2 worm cellular contexts compared by ENCODE assay signal in genomic region chrIII:12218633-12219097, ce11.
TF ChIP-seq lines count a peak whose summit lies in the region.

gex-4 (minus strand) TSS chrIII:12218634.
gphr-1 (plus strand) TSS chrIII:12219047.

TF ChIP-seq in whole organism, L4 larva, 104 proteins besides CTCF, POLR2A, EP300 and RAD21 (continued from another document):
- TF ChIP-seq ztf-7 (tag; optimal IDR thresholded peaks at IDR 0.05; lab: Kevin White, UChicago) = peak; percentile 5
- peak; percentile 16 for TF ChIP-seq nhr-77 (tag; optimal IDR thresholded peaks at IDR 0.05; lab: Kevin White, UChicago)
- TF ChIP-seq ceh-82 (tag; optimal IDR thresholded peaks at IDR 0.05; lab: Kevin White, UChicago) = no peak
TF ChIP-seq in whole organism, L4 larva: peak in this region for 10.

TF ChIP-seq in whole organism, late embryonic, 69 proteins besides CTCF, POLR2A, EP300 and RAD21 (continued from another document):
- TF ChIP-seq zip-5 (tag; optimal IDR thresholded peaks at IDR 0.05; lab: Kevin White, UChicago) = peak; percentile 81
- TF ChIP-seq ceh-14 (tag; optimal IDR thresholded peaks at IDR 0.05; lab: Kevin White, UChicago) = peak; percentile 20
- no peak for TF ChIP-seq pat-9 (tag; optimal IDR thresholded peaks at IDR 0.05; lab: Kevin White, UChicago)
- TF ChIP-seq K02D7.2 (tag; optimal IDR thresholded peaks at IDR 0.05; lab: Kevin White, UChicago) = no peak
- peak; percentile 7 for TF ChIP-seq nfya-1 (tag; optimal IDR thresholded peaks at IDR 0.05; lab: Kevin White, UChicago)
- no peak for TF ChIP-seq pag-3 (tag; optimal IDR thresholded peaks at IDR 0.05; lab: Kevin White, UChicago; ENCODE audit: borderline replicate concordance)
- no peak for TF ChIP-seq Y22D7AL.16 (tag; optimal IDR thresholded peaks at IDR 0.05; lab: Kevin White, UChicago)
- peak; percentile 45 for TF ChIP-seq elt-2 (tag; optimal IDR thresholded peaks at IDR 0.05; lab: Kevin White, UChicago)
